Worm (Caenorhabditis elegans) whole organism, L3 larva: Measurements from ENCODE around the gene srx-22.
A peak's percentile ranks its signal among the peaks of the same experiment; 100 is the strongest.

Experiments
- ceh-16 ChIP-seq: sonication (generic microtip); optimal IDR thresholded peaks from 2 replicates; lab custom pipeline; 2017; ENCODE audit warnings: missing biosample characterization, missing genetic modification characterization
- ceh-28 ChIP-seq: fragments of 150-350 bp; optimal IDR thresholded peaks from 2 replicates; lab custom pipeline; 2014; ENCODE audit warnings: missing biosample characterization, missing genetic modification reagents, missing genetic modification characterization
- mdl-1 ChIP-seq: fragments of 150-350 bp; optimal IDR thresholded peaks from 2 replicates; lab custom pipeline; 2014; ENCODE audit warnings: missing biosample characterization, missing genetic modification characterization
- nfya-1 ChIP-seq: sonication (generic microtip); optimal IDR thresholded peaks from 2 replicates; lab custom pipeline; 2017; ENCODE audit warnings: missing genetic modification characterization, mild to moderate bottlenecking, missing compliant biosample characterization, antibody characterized with exemption, moderate library complexity; ENCODE audit not compliant: insufficient read depth
- nhr-11 ChIP-seq: fragments of 150-350 bp; optimal IDR thresholded peaks from 2 replicates; lab custom pipeline; 2014; ENCODE audit warnings: missing biosample characterization, missing genetic modification characterization
- nhr-23 ChIP-seq: fragments of 150-350 bp; optimal IDR thresholded peaks from 2 replicates; lab custom pipeline; 2014; ENCODE audit warnings: missing biosample characterization, missing genetic modification reagents, missing genetic modification characterization
- nhr-28 ChIP-seq: fragments of 150-350 bp; optimal IDR thresholded peaks from 2 replicates; lab custom pipeline; 2014; ENCODE audit warnings: missing biosample characterization, missing genetic modification characterization
- snpc-4 ChIP-seq: fragments of 150-350 bp; optimal IDR thresholded peaks from 2 replicates; lab custom pipeline; 2014; ENCODE audit warnings: missing biosample characterization, missing genetic modification characterization
- unc-39 ChIP-seq: sonication (generic microtip); optimal IDR thresholded peaks from 4 replicates; lab custom pipeline; 2017; ENCODE audit warnings: missing biosample characterization, missing genetic modification characterization

DNA sequence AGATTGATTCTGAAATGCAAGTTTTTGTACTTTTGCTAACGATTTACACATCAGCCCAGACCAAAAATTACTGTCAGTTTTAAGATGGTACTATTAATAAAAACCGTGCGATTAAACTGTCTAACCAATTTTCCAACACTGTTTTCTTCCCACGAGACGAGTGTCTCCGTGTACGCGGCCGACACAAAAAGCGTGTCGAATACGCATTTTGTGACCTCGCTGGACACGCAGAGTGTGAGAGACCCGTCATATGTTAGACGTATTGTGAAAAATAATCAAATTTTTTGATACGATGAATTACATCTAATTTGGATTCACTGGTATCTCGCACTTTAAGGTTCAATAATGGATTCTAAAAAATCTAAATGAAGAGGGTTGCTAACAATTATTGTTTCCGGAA lies 44.1 kb upstream of the srx-22 start:
- TF ChIP-seq nhr-28 (tag; lab: Kevin White, UChicago) (no peak), unc-39 (tag; lab: Kevin White, UChicago) (no peak), snpc-4 (tag; lab: Kevin White, UChicago) (peak; percentile 89), mdl-1 (tag; lab: Kevin White, UChicago) (no peak), nfya-1 (no peak), ceh-28 (tag; lab: Kevin White, UChicago) (no peak), ceh-16 (tag; lab: Kevin White, UChicago) (no peak), nhr-23 (tag; lab: Kevin White, UChicago) (peak; percentile 40), nhr-11 (tag; lab: Kevin White, UChicago) (no peak)
